Fruit fly (Drosophila melanogaster): ENCODE data around the gene CG46435.

DNA sequence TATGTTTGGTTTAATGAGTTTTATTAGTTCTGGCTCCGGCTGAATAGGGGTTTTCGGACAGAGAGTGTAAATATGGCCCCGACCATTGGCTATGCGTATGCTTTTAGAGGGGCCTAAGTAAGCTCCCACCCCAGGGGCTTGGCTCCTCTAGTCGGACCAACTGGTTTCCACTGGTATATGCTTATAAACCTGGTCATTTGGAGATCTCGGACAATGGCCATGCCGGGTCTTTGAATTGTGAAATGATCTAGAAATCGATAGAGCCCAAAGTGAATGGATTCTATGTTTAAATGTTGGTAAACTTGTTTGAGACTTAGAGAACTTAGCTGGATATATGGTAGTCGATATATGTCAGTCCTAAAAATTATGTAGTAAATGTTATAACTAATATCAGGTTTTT is 13.8 kb downstream of the CG46435 start:
- TF ChIP-seq CG14655 (GFP tag; optimal IDR thresholded peaks at IDR 0.05), result no peak
- TF ChIP-seq CG8301 (tag; optimal IDR thresholded peaks at IDR 0.05), result no peak
- TF ChIP-seq rn (GFP tag; IDR thresholded peaks at IDR 0.05), result no peak

All from whole organism, pupa.